Fruit fly (Drosophila melanogaster): ENCODE data around the gene Pdss2.

- TF ChIP-seq unc-4 (GFP tag; IDR thresholded peaks at IDR 0.05; ENCODE audit: partially characterized antibody) (no peak), vnd (GFP tag; IDR thresholded peaks at IDR 0.05; ENCODE audit: partially characterized antibody) (no peak), br (optimal IDR thresholded peaks at IDR 0.05) (no peak), Ets65A (GFP tag) (no peak), dan (GFP tag; IDR thresholded peaks at IDR 0.05) (no peak), CG15696 (tag; optimal IDR thresholded peaks at IDR 0.05) (no peak), unpg (GFP tag; optimal IDR thresholded peaks at IDR 0.05) (no peak)
Observed at dm6 chr3L:21013465-21013864, 14.2 kb upstream of the Pdss2 start.
